Fruit fly (Drosophila melanogaster): ENCODE data around the gene CG3288.
A peak's percentile ranks its signal among the peaks of the same experiment; 100 is the strongest.

The CG3288 gene

DNA sequence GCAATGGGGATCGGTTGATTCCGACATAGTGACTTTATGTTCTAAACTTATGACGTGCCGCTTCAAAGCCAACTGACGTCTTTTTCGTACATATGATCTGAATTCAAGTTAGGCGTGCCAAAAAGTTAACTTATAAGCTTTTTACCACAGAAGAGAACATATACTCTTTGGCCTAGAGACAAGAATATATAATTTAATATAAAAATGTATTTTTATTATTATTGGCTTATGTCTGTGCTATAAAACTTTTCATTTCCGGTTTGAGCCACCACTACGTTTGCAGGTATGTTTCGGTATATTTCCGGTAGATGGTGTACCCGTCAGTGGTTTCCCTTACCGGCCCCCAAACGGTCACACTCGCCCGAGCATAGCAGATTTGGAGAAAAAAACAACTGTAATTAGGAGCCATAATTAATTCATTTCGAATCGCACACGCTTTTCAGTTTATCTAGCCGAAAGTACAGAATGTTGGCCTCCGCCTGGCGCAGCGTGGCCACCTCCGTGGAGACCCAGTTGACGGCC, 37.6 kb upstream of the CG3288 start, which contains the start of the genes CG3698 and tzn (continued):
- TF ChIP-seq crp (GFP tag; optimal IDR thresholded peaks at IDR 0.05) (peak in 1 of 2 experiments; percentile 66), pros (GFP tag; optimal IDR thresholded peaks at IDR 0.05) (no peak), hth (optimal IDR thresholded peaks at IDR 0.05) (no peak), CG1602 (GFP tag; optimal IDR thresholded peaks at IDR 0.05) (peak; percentile 82), CG11085 (GFP tag; IDR thresholded peaks at IDR 0.05) (peak; percentile 96), CG17612 (GFP tag; IDR thresholded peaks at IDR 0.05) (peak; percentile 78; the same call in 1 of the 2 replicates), Optix (GFP tag; IDR thresholded peaks at IDR 0.05) (peak; percentile 90), sr (GFP tag; IDR thresholded peaks at IDR 0.05) (peak; percentile 88), fu2 (GFP tag; optimal IDR thresholded peaks at IDR 0.05) (peak; percentile 70), CG31388 (GFP tag; optimal IDR thresholded peaks at IDR 0.05) (peak; percentile 77), CG16813 (GFP tag; IDR thresholded peaks at IDR 0.05; ENCODE audit: partially characterized antibody) (no peak), CG31441 (GFP tag; IDR thresholded peaks at IDR 0.05) (no peak; the same call in 1 of the 2 replicates), caup (GFP tag; optimal IDR thresholded peaks at IDR 0.05; ENCODE audit: severe bottlenecking) (peak; percentile 98), stc (GFP tag; IDR thresholded peaks at IDR 0.05) (peak; percentile 91), wor (GFP tag; IDR thresholded peaks at IDR 0.05) (peak; percentile 75), CG32772 (GFP tag; IDR thresholded peaks at IDR 0.05) (peak; percentile 92), sd (tag; optimal IDR thresholded peaks at IDR 0.05) (no peak), CG13775 (GFP tag; optimal IDR thresholded peaks at IDR 0.05) (peak; percentile 97), btn (GFP tag; optimal IDR thresholded peaks at IDR 0.05) (peak; percentile 71), lilli (GFP tag; optimal IDR thresholded peaks at IDR 0.05) (peak; percentile 77), Dp (GFP tag; optimal IDR thresholded peaks at IDR 0.05) (peak; percentile 57), al (GFP tag; IDR thresholded peaks at IDR 0.05) (peak; percentile 87), Lpt (GFP tag; optimal IDR thresholded peaks at IDR 0.05) (no peak), BEAF-32 (GFP tag; optimal IDR thresholded peaks at IDR 0.05) (peak; percentile 43), Hey (tag; optimal IDR thresholded peaks at IDR 0.05) (peak; percentile 84), bigmax (GFP tag; optimal IDR thresholded peaks at IDR 0.05) (peak; percentile 76), knrl (GFP tag; IDR thresholded peaks at IDR 0.05; ENCODE audit: partially characterized antibody) (no peak; the same call in 2 of the 3 replicates), ssp (GFP tag; IDR thresholded peaks at IDR 0.05) (peak; percentile 81), gcm2 (GFP tag; optimal IDR thresholded peaks at IDR 0.05) (peak; percentile 58), chm (GFP tag; IDR thresholded peaks at IDR 0.05) (peak; percentile 97), Opbp (GFP tag; IDR thresholded peaks at IDR 0.05; ENCODE audit: partially characterized antibody) (0 out of 3 replicates have a peak, but pooled peaks have one; percentile 9), CG13287 (GFP tag; IDR thresholded peaks at IDR 0.05; ENCODE audit: partially characterized antibody) (peak; percentile 43; the same call in 1 of the 2 replicates), gfzf (GFP tag; optimal IDR thresholded peaks at IDR 0.05) (peak; percentile 85), tio (GFP tag; optimal IDR thresholded peaks at IDR 0.05) (peak; percentile 87), NC2β (GFP tag; optimal IDR thresholded peaks at IDR 0.05) (peak; percentile 84), p53 (GFP tag; optimal IDR thresholded peaks at IDR 0.05) (peak; percentile 82), CG7745 (tag; optimal IDR thresholded peaks at IDR 0.05) (no peak), emc (GFP tag; optimal IDR thresholded peaks at IDR 0.05) (peak; percentile 82), kay (GFP tag; optimal IDR thresholded peaks at IDR 0.05) (peak; percentile 56), bsh (GFP tag; optimal IDR thresholded peaks at IDR 0.05) (peak in 1 of 2 experiments; percentile 89), usp (GFP tag; optimal IDR thresholded peaks at IDR 0.05) (no peak), zen2 (GFP tag; IDR thresholded peaks at IDR 0.05; ENCODE audit: partially characterized antibody) (no peak), CG1024 (GFP tag; IDR thresholded peaks at IDR 0.05) (peak; percentile 87), mam (GFP tag; optimal IDR thresholded peaks at IDR 0.05) (peak; percentile 76), CG17186 (GFP tag; optimal IDR thresholded peaks at IDR 0.05) (peak; percentile 85), ash1 (GFP tag; optimal IDR thresholded peaks at IDR 0.05) (peak; percentile 96), CG3065 (GFP tag; optimal IDR thresholded peaks at IDR 0.05) (peak; percentile 90), Doc2 (GFP tag; IDR thresholded peaks at IDR 0.05) (peak; percentile 62; the same call in 1 of the 2 replicates), mirr (GFP tag; optimal IDR thresholded peaks at IDR 0.05) (peak; percentile 93), tll (GFP tag; optimal IDR thresholded peaks at IDR 0.05) (peak in 1 of 2 experiments; percentile 61)
